Worm (Caenorhabditis elegans): ENCODE results near the gene W02D7.11.

DNA sequence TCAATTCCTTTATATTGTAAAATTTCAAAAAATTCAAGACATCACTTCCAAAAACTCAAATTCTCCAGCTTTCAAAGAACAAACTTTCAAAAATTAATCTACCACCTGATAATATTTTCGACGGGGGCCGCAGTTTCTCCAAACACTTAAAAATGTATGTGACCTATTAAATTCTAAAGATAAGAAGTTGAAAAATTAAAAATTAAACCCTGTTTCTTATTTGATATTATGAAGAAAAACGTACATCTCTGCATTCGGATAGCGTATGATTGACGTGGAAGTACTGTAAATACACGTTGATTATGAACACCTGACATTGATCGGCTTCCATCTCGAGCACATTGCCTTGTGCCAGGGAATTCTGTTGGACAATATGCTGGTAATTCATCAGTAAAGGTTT, 1.6 kb upstream of the W02D7.11 start:
- TF ChIP-seq efl-1 (GFP tag; optimal IDR thresholded peaks at IDR 0.05) (no peak), Y67H2A.10 (GFP tag; conservative IDR thresholded peaks at IDR 0.05) (no peak), madf-8 (GFP tag; conservative IDR thresholded peaks at IDR 0.05) (no peak), F10E7.11 (tag; optimal IDR thresholded peaks at IDR 0.05) (no peak), nhr-90 (tag; optimal IDR thresholded peaks at IDR 0.05) (no peak), him-1 (tag; optimal IDR thresholded peaks at IDR 0.05) (no peak), atf-7 (tag; optimal IDR thresholded peaks at IDR 0.05) (no peak), sea-2 (GFP tag; IDR thresholded peaks at IDR 0.05) (no peak)
